Worm (Caenorhabditis elegans) whole organism, late embryonic: ENCODE data around the gene clec-47.

Source experiments
- K02D7.2 ChIP-seq: sonication (generic microtip); optimal IDR thresholded peaks from 2 replicates; lab custom pipeline; 2017; ENCODE audit warnings: mild to moderate bottlenecking, missing genetic modification characterization, missing compliant biosample characterization
- ama-1 ChIP-seq: fragments of 150-350 bp; optimal IDR thresholded peaks from 2 replicates; lab custom pipeline; 2014
- ceh-2 ChIP-seq: sonication (generic microtip); optimal IDR thresholded peaks from 2 replicates; lab custom pipeline; 2016; ENCODE audit warnings: missing genotype, missing genetic modification characterization, missing compliant biosample characterization
- ceh-9 ChIP-seq: sonication (generic microtip); optimal IDR thresholded peaks from 2 replicates; lab custom pipeline; 2016; ENCODE audit warnings: mild to moderate bottlenecking, missing genetic modification characterization, inconsistent platforms, missing compliant biosample characterization
- dmd-4 ChIP-seq: sonication (generic microtip); optimal IDR thresholded peaks from 2 replicates; lab custom pipeline; 2016; ENCODE audit warnings: borderline replicate concordance, missing genetic modification characterization, missing compliant biosample characterization
- fkh-10 ChIP-seq: fragments of 150-350 bp; optimal IDR thresholded peaks from 2 replicates; lab custom pipeline; 2014; ENCODE audit warnings: missing biosample characterization, missing genetic modification reagents, missing genetic modification characterization
- hlh-15 ChIP-seq: sonication (generic microtip); optimal IDR thresholded peaks from 2 replicates; lab custom pipeline; 2016; ENCODE audit warnings: missing genetic modification characterization, missing compliant biosample characterization
- lin-11 ChIP-seq: fragments of 200-800 bp; sonication (Bioruptor generic); optimal IDR thresholded peaks from 2 replicates; lab custom pipeline; 2018; ENCODE audit warnings: mild to moderate bottlenecking, missing genetic modification characterization, missing compliant biosample characterization
- npax-4 ChIP-seq: sonication (generic microtip); optimal IDR thresholded peaks from 2 replicates; lab custom pipeline; 2016; ENCODE audit warnings: missing genetic modification characterization, missing compliant biosample characterization
- unc-86 ChIP-seq: sonication (generic microtip); optimal IDR thresholded peaks from 2 replicates; lab custom pipeline; 2016; ENCODE audit warnings: missing genetic modification characterization, missing compliant biosample characterization

DNA sequence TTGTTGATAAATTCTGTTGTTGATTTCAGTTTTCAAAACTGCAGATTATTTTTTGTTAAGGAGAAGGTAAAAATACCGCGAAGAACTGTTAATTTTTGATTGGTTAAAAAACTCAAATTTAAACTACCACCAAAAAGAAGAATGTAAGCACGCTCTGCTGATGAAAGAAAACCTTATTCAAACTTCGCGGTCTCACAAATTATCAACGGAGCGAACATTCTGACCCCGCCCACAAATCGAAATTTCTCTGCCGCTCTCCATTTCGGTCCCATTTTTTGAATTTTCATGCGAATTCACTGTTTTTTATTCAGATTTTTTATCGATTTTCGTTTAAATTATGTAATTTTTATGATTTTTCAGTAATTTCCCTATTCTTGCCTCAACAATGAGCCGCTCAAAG is 14.0 kb downstream of the clec-47 start, which contains the start of gene cyn-3:
- no peak for TF ChIP-seq lin-11 (tag; lab: Kevin White, UChicago)
- TF ChIP-seq K02D7.2 (tag; lab: Kevin White, UChicago): no peak
- no peak for TF ChIP-seq ceh-2 (tag; lab: Kevin White, UChicago)
- no peak for TF ChIP-seq dmd-4 (tag; lab: Kevin White, UChicago)
- TF ChIP-seq unc-86 (tag; lab: Kevin White, UChicago): no peak
- no peak for TF ChIP-seq hlh-15
- no peak for TF ChIP-seq ceh-9
- no peak for TF ChIP-seq fkh-10 (GFP tag; lab: Kevin White, UChicago)
- no peak for TF ChIP-seq npax-4 (tag; lab: Kevin White, UChicago)
- TF ChIP-seq ama-1 (lab: Kevin White, UChicago): no peak
